Fruit fly (Drosophila melanogaster) whole organism, embryonic: ENCODE results near the gene Cnot4.

Experiments used
- Abd-B ChIP-seq: fragments of 200-800 bp; sonication (Bioruptor generic); optimal IDR thresholded peaks from 2 replicates; lab custom pipeline; 2018; ENCODE audit warnings: missing biosample characterization, mild to moderate bottlenecking, missing genetic modification characterization, moderate library complexity
- BEAF-32 ChIP-seq: fragments of 200-800 bp; sonication (Bioruptor generic); optimal IDR thresholded peaks from 3 replicates; lab custom pipeline; 2017; ENCODE audit warnings: missing biosample characterization, missing genetic modification characterization, mild to moderate bottlenecking, moderate library complexity, missing genetic modification reagents
- CG10147 ChIP-seq: fragments of 200-800 bp; sonication (Bioruptor generic); optimal IDR thresholded peaks from 2 replicates; lab custom pipeline; 2019; ENCODE audit warnings: missing biosample characterization, mild to moderate bottlenecking, missing genetic modification characterization, moderate library complexity
- CG10267 ChIP-seq: fragments of 200-800 bp; sonication (Bioruptor generic); optimal IDR thresholded peaks from 2 replicates; lab custom pipeline; 2018; ENCODE audit warnings: missing biosample characterization, mild to moderate bottlenecking, missing genetic modification characterization, moderate library complexity
- CG10366 ChIP-seq: fragments of 200-800 bp; sonication (Bioruptor generic); IDR thresholded peaks from 2 replicates; pipeline ENCODE4 v1.3.6; 2022; ENCODE audit warnings: missing biosample characterization, missing genetic modification characterization
- CG10543 ChIP-seq: fragments of 200-800 bp; sonication (Bioruptor generic); optimal IDR thresholded peaks from 3 replicates; lab custom pipeline; 2017; ENCODE audit warnings: missing biosample characterization, mild to moderate bottlenecking, missing genetic modification characterization, moderate library complexity
- CG15696 ChIP-seq: fragments of 200-800 bp; sonication (Bioruptor generic); optimal IDR thresholded peaks from 2 replicates; lab custom pipeline; 2019; ENCODE audit warnings: missing biosample characterization, mild to moderate bottlenecking, missing genetic modification characterization, moderate library complexity
- CG1792 ChIP-seq: fragments of 200-800 bp; sonication (Bioruptor generic); optimal IDR thresholded peaks from 2 replicates; lab custom pipeline; 2016; ENCODE audit warnings: missing biosample characterization, missing genetic modification characterization
- CG18476 ChIP-seq: fragments of 200-800 bp; sonication (Bioruptor generic); optimal IDR thresholded peaks from 2 replicates; lab custom pipeline; 2016; ENCODE audit warnings: missing biosample characterization, mild to moderate bottlenecking, missing genetic modification characterization
- CG2129 ChIP-seq: fragments of 200-800 bp; sonication (Bioruptor generic); IDR thresholded peaks from 2 replicates; pipeline ENCODE4 v1.3.6; 2022; ENCODE audit warnings: missing biosample characterization, missing genetic modification characterization; ENCODE audit not compliant: partially characterized antibody
- CG2199 ChIP-seq: fragments of 200-800 bp; sonication (Bioruptor generic); IDR thresholded peaks from 3 replicates; pipeline ENCODE4 v1.3.6; 2022; ENCODE audit warnings: missing biosample characterization, missing genetic modification characterization
- CG2202 ChIP-seq: fragments of 200-800 bp; sonication (Bioruptor generic); optimal IDR thresholded peaks from 2 replicates; lab custom pipeline; 2018; ENCODE audit warnings: missing biosample characterization, mild to moderate bottlenecking, missing genetic modification characterization
- CG32772 ChIP-seq: fragments of 200-800 bp; sonication (Bioruptor generic); IDR thresholded peaks from 2 replicates; pipeline ENCODE4 v1.3.6; 2022; ENCODE audit warnings: missing biosample characterization, missing genetic modification characterization
- CG3407 ChIP-seq: fragments of 200-800 bp; sonication (Bioruptor generic); optimal IDR thresholded peaks from 2 replicates; lab custom pipeline; 2018; ENCODE audit warnings: missing biosample characterization, mild to moderate bottlenecking, missing genetic modification characterization
- CG4854 ChIP-seq: fragments of 200-800 bp; sonication (Bioruptor generic); optimal IDR thresholded peaks from 2 replicates; lab custom pipeline; 2016; ENCODE audit warnings: missing biosample characterization, missing genetic modification characterization, inconsistent platforms
- CG7745 ChIP-seq: fragments of 200-800 bp; sonication (Bioruptor generic); optimal IDR thresholded peaks from 2 replicates; lab custom pipeline; 2018; ENCODE audit warnings: missing biosample characterization, mild to moderate bottlenecking, missing genetic modification characterization, moderate library complexity
- CG7786 ChIP-seq: fragments of 200-800 bp; sonication (Bioruptor generic); optimal IDR thresholded peaks from 2 replicates; lab custom pipeline; 2016; ENCODE audit warnings: missing biosample characterization, missing genetic modification characterization
- CG9817 ChIP-seq: fragments of 200-800 bp; sonication (Bioruptor generic); optimal IDR thresholded peaks from 2 replicates; lab custom pipeline; 2018; ENCODE audit warnings: missing biosample characterization, mild to moderate bottlenecking, missing genetic modification characterization, moderate library complexity
- CHES-1-like ChIP-seq: fragments of 200-800 bp; sonication (Bioruptor generic); optimal IDR thresholded peaks from 2 replicates; lab custom pipeline; 2016; ENCODE audit warnings: missing biosample characterization, missing genetic modification characterization
- Dfd ChIP-seq, 2 experiments: fragments of >200 bp; optimal IDR thresholded peaks; 2 replicates each; lab custom pipeline; 2017; ENCODE audit warnings: missing biosample characterization in 2 of 2, missing genetic modification characterization in 2 of 2
- E2f2 ChIP-seq: fragments of 200-800 bp; sonication (Bioruptor generic); IDR thresholded peaks from 2 replicates; pipeline ENCODE4 v1.3.6; 2022; ENCODE audit warnings: missing biosample characterization, missing genetic modification characterization
- Fer3 ChIP-seq: fragments of 200-800 bp; sonication (Bioruptor generic); optimal IDR thresholded peaks from 2 replicates; lab custom pipeline; 2018; ENCODE audit warnings: missing biosample characterization, mild to moderate bottlenecking, missing genetic modification characterization, moderate library complexity
- Hmx ChIP-seq: fragments of 200-800 bp; sonication (Bioruptor generic); optimal IDR thresholded peaks from 2 replicates; lab custom pipeline; 2016; ENCODE audit warnings: missing biosample characterization, missing genetic modification characterization
- Lim3 ChIP-seq: fragments of 200-800 bp; sonication (Bioruptor generic); IDR thresholded peaks from 2 replicates; pipeline ENCODE4 v1.3.6; 2022; ENCODE audit warnings: missing biosample characterization, missing genetic modification characterization
- MTF-1 ChIP-seq: fragments of 200-800 bp; sonication (Bioruptor generic); optimal IDR thresholded peaks from 2 replicates; lab custom pipeline; 2018; ENCODE audit warnings: missing biosample characterization, mild to moderate bottlenecking, missing genetic modification characterization, borderline replicate concordance
- Oaz ChIP-seq: fragments of 200-800 bp; sonication (Bioruptor generic); IDR thresholded peaks from 2 replicates; pipeline ENCODE4 v1.3.6; 2022; ENCODE audit warnings: missing biosample characterization, missing genetic modification characterization
- Tbp ChIP-seq: fragments of >200 bp; optimal IDR thresholded peaks from 2 replicates; lab custom pipeline; 2018; ENCODE audit warnings: missing biosample characterization, missing genetic modification characterization
- ac ChIP-seq: fragments of 200-800 bp; sonication (Bioruptor generic); optimal IDR thresholded peaks from 3 replicates; lab custom pipeline; 2017; ENCODE audit warnings: missing biosample characterization, mild to moderate bottlenecking, missing genetic modification characterization
- bbx ChIP-seq: fragments of 200-800 bp; sonication (Bioruptor generic); IDR thresholded peaks from 2 replicates; pipeline ENCODE4 v1.3.6; 2022; ENCODE audit warnings: missing biosample characterization, missing genetic modification characterization; ENCODE audit not compliant: partially characterized antibody
- cad ChIP-seq: fragments of >200 bp; optimal IDR thresholded peaks from 2 replicates; lab custom pipeline; 2017; ENCODE audit warnings: missing biosample characterization, missing genetic modification characterization
- crc ChIP-seq: fragments of 200-800 bp; sonication (Bioruptor generic); optimal IDR thresholded peaks from 2 replicates; lab custom pipeline; 2016; ENCODE audit warnings: missing biosample characterization, missing genetic modification characterization
- en ChIP-seq: fragments of 200-800 bp; sonication (Bioruptor generic); optimal IDR thresholded peaks from 2 replicates; lab custom pipeline; 2016; ENCODE audit warnings: missing biosample characterization, missing genetic modification characterization
- grau ChIP-seq: fragments of 200-800 bp; optimal IDR thresholded peaks from 3 replicates; lab custom pipeline; 2019; ENCODE audit warnings: missing biosample characterization, mild to moderate bottlenecking, missing genetic modification characterization, moderate library complexity
- gsb-n ChIP-seq: fragments of 200-800 bp; sonication (Bioruptor generic); optimal IDR thresholded peaks from 3 replicates; lab custom pipeline; 2018; ENCODE audit warnings: missing biosample characterization, mild to moderate bottlenecking, missing genetic modification characterization
- hb ChIP-seq: fragments of 200-800 bp; sonication (Bioruptor generic); IDR thresholded peaks from 3 replicates; pipeline ENCODE4 v1.3.6; 2022; ENCODE audit warnings: missing biosample characterization, missing genetic modification characterization; ENCODE audit not compliant: partially characterized antibody
- hbn ChIP-seq: fragments of 200-800 bp; sonication (Bioruptor generic); IDR thresholded peaks from 2 replicates; pipeline ENCODE4 v1.3.6; 2022; ENCODE audit warnings: missing biosample characterization, missing genetic modification characterization; ENCODE audit not compliant: partially characterized antibody
- knrl ChIP-seq: fragments of 200-800 bp; sonication (Bioruptor generic); IDR thresholded peaks from 3 replicates; pipeline ENCODE4 v1.3.6; 2022; ENCODE audit warnings: missing biosample characterization, missing genetic modification characterization; ENCODE audit not compliant: partially characterized antibody
- mld ChIP-seq: fragments of 200-800 bp; sonication (Bioruptor generic); IDR thresholded peaks from 3 replicates; pipeline ENCODE4 v1.3.6; 2022; ENCODE audit warnings: missing biosample characterization, missing genetic modification characterization; ENCODE audit not compliant: partially characterized antibody
- oc ChIP-seq: fragments of 200-800 bp; sonication (Bioruptor generic); optimal IDR thresholded peaks from 2 replicates; lab custom pipeline; 2018; ENCODE audit warnings: missing biosample characterization, mild to moderate bottlenecking, missing genetic modification characterization, moderate library complexity
- ranshi ChIP-seq: fragments of 200-800 bp; sonication (Bioruptor generic); IDR thresholded peaks from 2 replicates; pipeline ENCODE4 v1.3.6; 2022; ENCODE audit warnings: missing biosample characterization, missing genetic modification characterization
- repo ChIP-seq: fragments of 200-800 bp; sonication (Bioruptor generic); optimal IDR thresholded peaks from 2 replicates; lab custom pipeline; 2016; ENCODE audit warnings: missing biosample characterization, missing genetic modification characterization
- rib ChIP-seq: fragments of 200-800 bp; sonication (Bioruptor generic); IDR thresholded peaks from 2 replicates; pipeline ENCODE4 v1.3.6; 2022; ENCODE audit warnings: missing biosample characterization, missing genetic modification characterization
- run ChIP-seq: fragments of 200-800 bp; sonication (Bioruptor generic); optimal IDR thresholded peaks from 3 replicates; lab custom pipeline; 2018; ENCODE audit warnings: missing biosample characterization, mild to moderate bottlenecking, missing genetic modification characterization
- schlank ChIP-seq: fragments of 200-800 bp; sonication (Bioruptor generic); optimal IDR thresholded peaks from 2 replicates; lab custom pipeline; 2018; ENCODE audit warnings: missing biosample characterization, mild to moderate bottlenecking, missing genetic modification characterization
- slp2 ChIP-seq: fragments of 200-800 bp; sonication (Bioruptor generic); optimal IDR thresholded peaks from 2 replicates; lab custom pipeline; 2016; ENCODE audit warnings: missing biosample characterization, missing genetic modification characterization
- sna ChIP-seq: fragments of 200-800 bp; sonication (Bioruptor generic); IDR thresholded peaks from 2 replicates; pipeline ENCODE4 v1.3.6; 2022; ENCODE audit warnings: missing biosample characterization, missing genetic modification characterization; ENCODE audit not compliant: partially characterized antibody
- stwl ChIP-seq: fragments of 200-800 bp; sonication (Bioruptor generic); optimal IDR thresholded peaks from 3 replicates; lab custom pipeline; 2018; ENCODE audit warnings: missing biosample characterization, mild to moderate bottlenecking, missing genetic modification characterization, moderate library complexity

Cnot4 gene

dm6 chr2L:10413251-10414127 lies 17.0 kb downstream of the Cnot4 start, which contains the start of the genes CG5355 and Klp31E (continued):
- peak; percentile 12 for TF ChIP-seq CG2202 (tag; lab: Kevin White, UChicago)
- TF ChIP-seq CG10147 (GFP tag; lab: Kevin White, UChicago), result peak; percentile 63
- peak; percentile 32 for TF ChIP-seq en (GFP tag; lab: Kevin White, UChicago)
- TF ChIP-seq CG7786 (GFP tag; lab: Kevin White, UChicago), result peak; percentile 43
- peak; percentile 37 for TF ChIP-seq slp2 (GFP tag; lab: Kevin White, UChicago)
- TF ChIP-seq BEAF-32 (GFP tag; lab: Kevin White, UChicago), result peak; percentile 67

dm6 chr2L:10418981-10419380 lies 22.5 kb downstream of the Cnot4 start, which contains the start of gene RfC3:
RfC3 (plus strand) TSS chr2L:10419190.
- peak; percentile 75 for TF ChIP-seq stwl (tag; lab: Kevin White, UChicago)
- TF ChIP-seq mld, result peak; percentile 94
- no peak for TF ChIP-seq schlank
- no peak for TF ChIP-seq ac (GFP tag; lab: Kevin White, UChicago)
- TF ChIP-seq bbx, result peak; percentile 95
- no peak for TF ChIP-seq gsb-n (tag; lab: Kevin White, UChicago)
- no peak for TF ChIP-seq Dfd (GFP tag; optimal IDR thresholded peaks at IDR 0.05; lab: Kevin White, UChicago)
- no peak for TF ChIP-seq ranshi (GFP tag; lab: Robert Waterston, UW)
- no peak for TF ChIP-seq CG32772 (GFP tag; lab: Robert Waterston, UW)
- no peak for TF ChIP-seq CG1792 (GFP tag; lab: Kevin White, UChicago)
- no peak for TF ChIP-seq run (tag; lab: Kevin White, UChicago)
- TF ChIP-seq Tbp (GFP tag; lab: Kevin White, UChicago), result no peak
- peak; percentile 59; the same call in 2 of the 3 replicates for TF ChIP-seq knrl (GFP tag; lab: Robert Waterston, UW)
- no peak for TF ChIP-seq Abd-B (GFP tag; lab: Kevin White, UChicago)
- no peak for TF ChIP-seq CG18476
- TF ChIP-seq crc, result no peak
- no peak for TF ChIP-seq CG4854 (GFP tag; lab: Kevin White, UChicago)
- TF ChIP-seq repo (GFP tag; lab: Kevin White, UChicago), result no peak
- TF ChIP-seq sna (GFP tag; lab: Robert Waterston, UW), result peak; percentile 79
- TF ChIP-seq Fer3 (tag; lab: Kevin White, UChicago), result no peak
- peak; percentile 21 for TF ChIP-seq CG10267 (tag; lab: Kevin White, UChicago)
- TF ChIP-seq hb, result peak; percentile 80
- TF ChIP-seq grau, result no peak
- TF ChIP-seq cad (GFP tag; lab: Kevin White, UChicago), result no peak
- no peak for TF ChIP-seq Lim3
- no peak for TF ChIP-seq Oaz (GFP tag; lab: Robert Waterston, UW)
- TF ChIP-seq Hmx (GFP tag; lab: Kevin White, UChicago), result no peak
- peak; percentile 79 for TF ChIP-seq hbn (GFP tag; lab: Robert Waterston, UW)
- no peak for TF ChIP-seq MTF-1 (GFP tag; lab: Kevin White, UChicago)
- TF ChIP-seq CG3407 (GFP tag; lab: Kevin White, UChicago), result no peak
- TF ChIP-seq CG9817 (tag; lab: Kevin White, UChicago), result no peak
- TF ChIP-seq rib, result 0 out of 2 replicates have a peak, but pooled peaks have one; percentile 11
- peak; percentile 90 for TF ChIP-seq E2f2 (GFP tag; lab: Robert Waterston, UW)
- TF ChIP-seq CG7745 (tag; lab: Kevin White, UChicago), result no peak
- TF ChIP-seq CHES-1-like, result no peak
- no peak for TF ChIP-seq CG2199 (GFP tag; lab: Robert Waterston, UW)
- no peak for TF ChIP-seq CG2129
- no peak for TF ChIP-seq CG10543
- TF ChIP-seq CG10366 (GFP tag; lab: Robert Waterston, UW), result no peak
- no peak for TF ChIP-seq oc (tag; lab: Kevin White, UChicago)
- TF ChIP-seq CG15696 (tag; lab: Kevin White, UChicago), result no peak
